Worm (Caenorhabditis elegans) whole organism, L1 larva: ENCODE measurements around the gene T13C5.3.

Source experiments
- fos-1 ChIP-seq: fragments of 150-350 bp; optimal IDR thresholded peaks from 2 replicates; lab custom pipeline; 2014; ENCODE audit warnings: missing biosample characterization, missing genetic modification characterization
- nhr-11 ChIP-seq: fragments of 150-350 bp; optimal IDR thresholded peaks from 2 replicates; lab custom pipeline; 2014; ENCODE audit warnings: missing biosample characterization, missing genetic modification characterization
- nhr-12 ChIP-seq: sonication (generic microtip); optimal IDR thresholded peaks from 2 replicates; lab custom pipeline; 2017; ENCODE audit warnings: missing biosample characterization, missing genetic modification characterization
- nhr-77 ChIP-seq: fragments of 150-350 bp; optimal IDR thresholded peaks from 2 replicates; lab custom pipeline; 2014; ENCODE audit warnings: missing biosample characterization, missing genetic modification characterization
- pqm-1 ChIP-seq: sonication (generic microtip); optimal IDR thresholded peaks from 3 replicates; lab custom pipeline; 2017; ENCODE audit warnings: missing biosample characterization, missing genetic modification characterization
- sox-4 ChIP-seq: sonication (generic microtip); optimal IDR thresholded peaks from 2 replicates; lab custom pipeline; 2016; ENCODE audit warnings: missing genetic modification characterization, missing compliant biosample characterization
- zag-1 ChIP-seq: fragments of 150-350 bp; optimal IDR thresholded peaks from 2 replicates; lab custom pipeline; 2014; ENCODE audit warnings: missing biosample characterization, missing genetic modification characterization

ce11 chrX:6194191-6194724, 15.9 kb downstream of the T13C5.3 start, which contains the start of gene ceh-54:
- TF ChIP-seq sox-4 (tag; lab: Kevin White, UChicago) (no peak), nhr-77 (tag; lab: Kevin White, UChicago) (no peak), nhr-12 (tag; lab: Kevin White, UChicago) (no peak), fos-1 (tag; lab: Kevin White, UChicago) (no peak), pqm-1 (no peak), nhr-11 (tag; lab: Kevin White, UChicago) (no peak), zag-1 (tag; lab: Kevin White, UChicago) (no peak)
